Worm (Caenorhabditis elegans) whole organism, L2 larva: ENCODE measurements around the gene srj-52.

Source experiments
- C34F6.9 ChIP-seq: fragments of 150-350 bp; optimal IDR thresholded peaks from 2 replicates; lab custom pipeline; 2014; ENCODE audit warnings: missing biosample characterization, missing genetic modification characterization
- F13H6.1 ChIP-seq: sonication (generic microtip); optimal IDR thresholded peaks from 2 replicates; lab custom pipeline; 2016; ENCODE audit warnings: missing genetic modification characterization, missing compliant biosample characterization
- R02D3.7 ChIP-seq: fragments of 150-350 bp; optimal IDR thresholded peaks from 2 replicates; lab custom pipeline; 2014; ENCODE audit warnings: missing biosample characterization, missing genetic modification characterization
- Y55F3AM.14 ChIP-seq: fragments of 200-800 bp; sonication (Bioruptor generic); optimal IDR thresholded peaks from 2 replicates; lab custom pipeline; 2018; ENCODE audit warnings: mild to moderate bottlenecking, missing genetic modification characterization, missing compliant biosample characterization
- ZK546.5 ChIP-seq: sonication (generic microtip); optimal IDR thresholded peaks from 2 replicates; lab custom pipeline; 2017; ENCODE audit warnings: missing biosample characterization, missing genetic modification characterization
- alr-1 ChIP-seq: fragments of 150-350 bp; optimal IDR thresholded peaks from 2 replicates; lab custom pipeline; 2014; ENCODE audit warnings: missing biosample characterization, missing genetic modification characterization
- aly-2 ChIP-seq: fragments of 150-350 bp; optimal IDR thresholded peaks from 2 replicates; lab custom pipeline; 2014; ENCODE audit warnings: missing biosample characterization, missing genetic modification characterization
- ama-1 ChIP-seq: fragments of 150-350 bp; optimal IDR thresholded peaks from 2 replicates; lab custom pipeline; 2018; ENCODE audit warnings: inconsistent platforms
- blmp-1 ChIP-seq: sonication (generic microtip); optimal IDR thresholded peaks from 2 replicates; lab custom pipeline; 2017; ENCODE audit warnings: missing genetic modification characterization, mild to moderate bottlenecking, missing compliant biosample characterization, antibody characterized with exemption, moderate library complexity; ENCODE audit not compliant: insufficient read depth
- ceh-16 ChIP-seq: fragments of 150-350 bp; optimal IDR thresholded peaks from 2 replicates; lab custom pipeline; 2014; ENCODE audit warnings: missing biosample characterization, missing genetic modification characterization
- ceh-82 ChIP-seq: fragments of 150-350 bp; optimal IDR thresholded peaks from 2 replicates; lab custom pipeline; 2014; ENCODE audit warnings: missing biosample characterization, missing genetic modification characterization
- crh-2 ChIP-seq: sonication (generic microtip); optimal IDR thresholded peaks from 2 replicates; lab custom pipeline; 2017; ENCODE audit warnings: missing biosample characterization, missing genetic modification characterization
- dmd-4 ChIP-seq: sonication (generic microtip); optimal IDR thresholded peaks from 2 replicates; lab custom pipeline; 2017; ENCODE audit warnings: missing biosample characterization, missing genetic modification characterization
- egl-27 ChIP-seq: sonication (generic microtip); optimal IDR thresholded peaks from 3 replicates; lab custom pipeline; 2017; ENCODE audit warnings: missing biosample characterization, missing genetic modification reagents, missing genetic modification characterization
- elt-1 ChIP-seq: fragments of 150-350 bp; optimal IDR thresholded peaks from 2 replicates; lab custom pipeline; 2014; ENCODE audit warnings: missing biosample characterization, missing genetic modification characterization
- elt-3 ChIP-seq: sonication (generic microtip); optimal IDR thresholded peaks from 2 replicates; lab custom pipeline; 2017; ENCODE audit warnings: missing biosample characterization, missing genetic modification characterization
- gmeb-1 ChIP-seq: fragments of 150-350 bp; optimal IDR thresholded peaks from 2 replicates; lab custom pipeline; 2014; ENCODE audit warnings: missing biosample characterization, missing genetic modification characterization
- lin-11 ChIP-seq: fragments of 150-350 bp; sonication (generic microtip); optimal IDR thresholded peaks from 2 replicates; lab custom pipeline; 2014; ENCODE audit warnings: missing biosample characterization, missing genetic modification characterization, inconsistent platforms, mixed read lengths
- lin-13 ChIP-seq: fragments of 150-350 bp; optimal IDR thresholded peaks from 2 replicates; lab custom pipeline; 2014; ENCODE audit warnings: missing biosample characterization, missing genetic modification reagents, missing genetic modification characterization
- lsy-2 ChIP-seq, 2 experiments: fragments of 150-350 bp in 1 of 2; sonication (generic microtip) in 1 of 2; optimal IDR thresholded peaks; 2 replicates each; lab custom pipeline; 2014 to 2017; ENCODE audit warnings: missing biosample characterization in 2 of 2, missing genetic modification characterization in 2 of 2
- mab-5 ChIP-seq: fragments of 150-350 bp; optimal IDR thresholded peaks from 2 replicates; lab custom pipeline; 2014; ENCODE audit warnings: missing biosample characterization, missing genetic modification characterization
- mdl-1 ChIP-seq, 2 experiments: fragments of 150-350 bp in 1 of 2; sonication (generic microtip) in 1 of 2; optimal IDR thresholded peaks; 2 replicates each; lab custom pipeline; 2017; ENCODE audit warnings: missing biosample characterization in 2 of 2, missing genetic modification characterization in 2 of 2
- nhr-10 ChIP-seq: sonication (generic microtip); optimal IDR thresholded peaks from 2 replicates; lab custom pipeline; 2017; ENCODE audit warnings: missing biosample characterization, missing genetic modification characterization
- nhr-12 ChIP-seq: fragments of 150-350 bp; optimal IDR thresholded peaks from 2 replicates; lab custom pipeline; 2014; ENCODE audit warnings: missing biosample characterization, missing genetic modification characterization
- nhr-129 ChIP-seq: fragments of 150-350 bp; optimal IDR thresholded peaks from 2 replicates; lab custom pipeline; 2014; ENCODE audit warnings: missing biosample characterization, missing genetic modification characterization
- nhr-21 ChIP-seq: fragments of 150-350 bp; optimal IDR thresholded peaks from 2 replicates; lab custom pipeline; 2014; ENCODE audit warnings: missing biosample characterization, missing genetic modification characterization
- nhr-23 ChIP-seq: fragments of 150-350 bp; optimal IDR thresholded peaks from 2 replicates; lab custom pipeline; 2014; ENCODE audit warnings: missing biosample characterization, missing genetic modification reagents, missing genetic modification characterization
- nhr-25 ChIP-seq: fragments of 150-350 bp; sonication (generic microtip); optimal IDR thresholded peaks from 3 replicates; lab custom pipeline; 2014; ENCODE audit warnings: missing biosample characterization, missing genetic modification characterization
- nhr-6 ChIP-seq: fragments of 150-350 bp; optimal IDR thresholded peaks from 2 replicates; lab custom pipeline; 2014; ENCODE audit warnings: missing biosample characterization, missing genetic modification characterization
- nhr-77 ChIP-seq: fragments of 150-350 bp; optimal IDR thresholded peaks from 2 replicates; lab custom pipeline; 2014; ENCODE audit warnings: missing biosample characterization, missing genetic modification characterization
- peb-1 ChIP-seq: fragments of 150-350 bp; optimal IDR thresholded peaks from 2 replicates; lab custom pipeline; 2014; ENCODE audit warnings: missing biosample characterization, missing genetic modification characterization
- sem-4 ChIP-seq: fragments of 150-350 bp; optimal IDR thresholded peaks from 2 replicates; lab custom pipeline; 2014; ENCODE audit warnings: missing biosample characterization, missing genetic modification reagents, missing genetic modification characterization
- skn-1 ChIP-seq: sonication (generic microtip); optimal IDR thresholded peaks from 2 replicates; lab custom pipeline; 2017; ENCODE audit warnings: missing biosample characterization, missing genetic modification characterization
- sma-3 ChIP-seq: sonication (generic microtip); optimal IDR thresholded peaks from 2 replicates; lab custom pipeline; 2016; ENCODE audit warnings: missing genetic modification reagents, missing genetic modification characterization, missing compliant biosample characterization
- sma-9 ChIP-seq, 2 experiments: fragments of 150-350 bp in 1 of 2; sonication (generic microtip) in 1 of 2; optimal IDR thresholded peaks; 2 replicates each; lab custom pipeline; 2014 to 2016; ENCODE audit warnings: missing genetic modification characterization in 2 of 2, mild to moderate bottlenecking in 1 of 2, missing biosample characterization in 1 of 2, missing compliant biosample characterization in 1 of 2, missing genetic modification reagents in 1 of 2, moderate library complexity in 1 of 2
- snpc-4 ChIP-seq: fragments of 150-350 bp; optimal IDR thresholded peaks from 2 replicates; lab custom pipeline; 2014; ENCODE audit warnings: missing biosample characterization, missing genetic modification characterization
- unc-55 ChIP-seq: fragments of 150-350 bp; sonication (generic microtip); optimal IDR thresholded peaks from 3 replicates; lab custom pipeline; 2014; ENCODE audit warnings: missing biosample characterization, missing genetic modification reagents, missing genetic modification characterization
- zag-1 ChIP-seq: fragments of 150-350 bp; optimal IDR thresholded peaks from 2 replicates; lab custom pipeline; 2014; ENCODE audit warnings: missing biosample characterization, missing genetic modification characterization
- ztf-1 ChIP-seq: fragments of 200-800 bp; sonication (Bioruptor generic); conservative IDR thresholded peaks from 2 replicates; pipeline ENCODE4 v1.3.6; 2022; ENCODE audit warnings: missing genetic modification characterization, missing compliant biosample characterization
- ztf-11 ChIP-seq: sonication (generic microtip); optimal IDR thresholded peaks from 2 replicates; lab custom pipeline; 2017; ENCODE audit warnings: missing biosample characterization, missing genetic modification characterization
- ztf-4 ChIP-seq: fragments of 150-350 bp; optimal IDR thresholded peaks from 2 replicates; lab custom pipeline; 2014; ENCODE audit warnings: missing biosample characterization, missing genetic modification characterization

srj-52 gene

DNA sequence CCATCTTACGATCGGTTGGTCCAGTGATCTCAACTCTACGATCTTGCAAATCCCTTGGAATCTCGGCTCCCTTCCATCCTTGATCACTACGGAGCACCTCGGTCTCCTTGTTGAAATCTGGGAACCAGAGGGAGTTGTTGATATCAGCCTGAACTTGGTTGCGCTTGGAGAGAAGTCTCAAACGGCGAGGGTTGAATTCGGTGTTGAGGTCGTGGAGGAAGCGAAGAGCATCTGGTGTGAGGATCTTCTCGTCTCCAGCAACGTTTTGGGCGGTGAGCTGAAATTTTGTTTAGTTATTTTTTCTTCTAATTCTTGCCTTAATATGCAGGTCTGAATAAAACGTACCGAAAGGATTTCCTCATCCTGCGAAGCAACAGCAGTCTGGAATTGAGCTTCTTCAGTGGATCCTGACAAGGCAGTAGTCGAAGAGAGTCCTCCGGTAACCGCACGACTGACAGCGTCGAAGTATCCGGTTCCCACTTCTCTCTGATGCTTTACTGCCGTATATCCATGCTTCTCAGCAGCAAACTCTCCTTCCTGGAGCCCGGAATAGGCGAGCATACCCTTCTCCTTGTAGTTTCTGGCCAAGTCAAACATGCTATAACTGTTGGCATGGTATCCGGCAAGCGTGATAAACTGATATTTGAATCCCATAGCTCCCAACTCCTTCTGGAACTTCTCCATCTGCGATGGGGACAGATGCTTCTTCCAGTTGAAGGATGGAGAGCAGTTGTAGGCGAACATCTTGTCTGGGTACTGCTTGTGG is 30.2 kb upstream of the srj-52 start:
- TF ChIP-seq elt-3 (tag; lab: Kevin White, UChicago), result no peak
- TF ChIP-seq lsy-2 (tag; optimal IDR thresholded peaks at IDR 0.05; lab: Kevin White, UChicago), result peak in 1 of 2 experiments; percentile 29
- TF ChIP-seq nhr-10 (tag; lab: Kevin White, UChicago), result no peak
- TF ChIP-seq ama-1, result peak; percentile 94
- TF ChIP-seq crh-2, result peak; percentile 14
- TF ChIP-seq Y55F3AM.14, result peak; percentile 27
- no peak for TF ChIP-seq nhr-25
- no peak for TF ChIP-seq nhr-77 (tag; lab: Kevin White, UChicago)

DNA sequence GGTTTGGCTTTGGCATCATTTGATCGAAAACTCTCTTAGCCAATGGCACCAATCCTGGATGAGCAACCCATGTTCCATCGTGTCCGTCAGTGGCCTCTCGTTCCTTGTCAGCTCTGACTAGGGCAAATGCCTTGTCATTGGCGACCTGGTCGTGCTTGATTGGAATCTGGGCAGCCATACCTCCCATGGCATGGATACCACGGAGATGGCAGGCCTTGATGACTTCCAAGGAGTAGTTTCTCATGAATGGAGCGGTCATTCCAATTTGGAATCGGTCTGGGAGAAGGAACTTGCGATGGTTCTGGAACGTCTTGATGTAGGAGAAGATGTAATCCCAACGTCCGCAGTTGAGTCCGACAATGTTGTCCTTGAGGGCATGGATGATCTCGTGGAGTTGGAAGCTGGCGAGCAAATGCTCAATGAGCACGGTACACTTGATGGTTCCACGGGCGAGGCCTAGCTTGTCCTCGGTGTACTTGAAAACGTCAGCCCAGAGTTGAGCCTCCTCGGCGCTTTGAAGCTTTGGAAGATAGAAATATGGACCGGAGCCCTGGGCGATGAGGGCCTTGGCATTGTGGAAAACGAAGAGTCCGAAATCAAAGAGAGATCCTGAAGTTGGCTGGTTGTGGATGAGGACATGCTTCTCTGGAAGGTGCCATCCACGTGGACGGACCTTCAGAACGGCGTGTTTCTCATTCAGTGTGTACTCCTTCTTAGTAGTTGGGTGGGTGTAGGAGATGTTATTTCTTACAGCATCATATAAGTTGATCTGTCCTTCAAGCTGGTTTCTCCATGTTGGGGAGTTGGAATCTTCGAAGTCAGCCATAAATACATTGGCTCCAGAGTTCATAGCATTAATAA is 29.4 kb upstream of the srj-52 start:
- no peak for TF ChIP-seq sem-4 (tag; lab: Kevin White, UChicago)
- TF ChIP-seq sma-9 (GFP tag; optimal IDR thresholded peaks at IDR 0.05; lab: Kevin White, UChicago), result peak; percentile 41
- no peak for TF ChIP-seq sma-9 (tag; optimal IDR thresholded peaks at IDR 0.05; lab: Kevin White, UChicago)
- TF ChIP-seq mab-5, result no peak
- peak; percentile 35 for TF ChIP-seq nhr-129
- TF ChIP-seq nhr-23 (tag; lab: Kevin White, UChicago), result no peak
- TF ChIP-seq lin-11 (tag; lab: Kevin White, UChicago), result peak; percentile 13
- TF ChIP-seq Y55F3AM.14, result peak; percentile 14
- peak; percentile 16 for TF ChIP-seq nhr-21
- TF ChIP-seq ama-1, result peak; percentile 92
- TF ChIP-seq, all 48 proteins: peak for 6

DNA sequence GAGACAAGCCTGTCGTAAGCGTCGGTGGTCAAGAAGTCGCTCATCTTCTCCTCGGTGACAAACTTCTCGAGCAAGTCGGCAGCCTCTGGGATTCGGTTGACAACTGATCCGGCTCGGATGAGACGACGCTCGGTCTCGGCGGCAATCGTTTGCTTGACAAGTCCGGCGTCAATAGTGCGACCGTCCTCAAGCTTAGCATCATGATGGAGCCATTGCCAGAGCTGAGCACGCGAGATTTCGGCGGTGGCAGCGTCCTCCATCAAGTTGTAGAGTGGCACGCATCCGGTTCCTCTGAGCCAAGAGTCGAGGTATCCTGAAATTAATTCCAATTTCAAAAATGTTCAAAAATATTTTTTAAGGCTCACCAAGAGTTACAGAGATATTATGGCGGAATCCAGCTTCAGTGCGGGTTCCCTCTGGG is 28.7 kb upstream of the srj-52 start:
- TF ChIP-seq sma-3 (peak; percentile 31), C34F6.9 (tag; lab: Kevin White, UChicago) (no peak), ZK546.5 (tag; lab: Kevin White, UChicago) (no peak)

DNA sequence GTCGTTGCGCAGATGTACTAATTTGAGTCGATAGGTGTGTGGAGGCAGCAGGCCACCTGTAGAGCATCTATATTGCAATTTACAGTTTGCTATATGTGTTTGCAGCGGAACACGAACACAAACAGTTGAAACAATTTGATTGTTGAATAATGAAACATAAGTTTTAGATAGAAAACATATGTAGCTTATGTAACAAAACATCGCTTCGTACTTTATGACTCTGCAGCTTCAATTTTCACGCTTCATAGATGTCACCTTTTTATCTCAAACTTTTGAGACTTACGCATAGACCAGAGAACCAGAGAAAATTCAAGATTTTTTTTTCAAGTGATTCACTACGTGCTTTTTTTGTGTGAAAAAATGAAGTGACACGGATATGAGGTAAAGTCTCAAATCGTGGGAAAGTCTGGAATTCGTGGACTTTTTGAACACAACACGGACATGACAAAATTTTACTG is 28.1 kb upstream of the srj-52 start, which contains the start of gene fbxb-72:
Gene fbxb-72 (minus strand): TSS at position 58 of the 458 bp plus-strand sequence.
- TF ChIP-seq nhr-77 (tag; lab: Kevin White, UChicago) (no peak), aly-2 (tag; lab: Kevin White, UChicago) (peak; percentile 5), snpc-4 (tag; lab: Kevin White, UChicago) (peak; percentile 37), nhr-21 (peak; percentile 95), ama-1 (peak; percentile 98), blmp-1 (tag; lab: Kevin White, UChicago) (peak; percentile 73), R02D3.7 (no peak), nhr-23 (tag; lab: Kevin White, UChicago) (no peak), sem-4 (tag; lab: Kevin White, UChicago) (peak; percentile 8), gmeb-1 (tag; lab: Kevin White, UChicago) (peak; percentile 46), Y55F3AM.14 (peak; percentile 90), sma-9 (GFP tag; optimal IDR thresholded peaks at IDR 0.05; lab: Kevin White, UChicago) (peak; percentile 77), sma-9 (tag; optimal IDR thresholded peaks at IDR 0.05; lab: Kevin White, UChicago) (no peak), ztf-11 (tag; lab: Kevin White, UChicago) (no peak), dmd-4 (tag; lab: Kevin White, UChicago) (no peak), lsy-2 (tag; optimal IDR thresholded peaks at IDR 0.05; lab: Kevin White, UChicago) (peak in 1 of 2 experiments; percentile 87), unc-55 (no peak), nhr-25 (peak; percentile 89), zag-1 (tag; lab: Kevin White, UChicago) (no peak), ztf-1 (GFP tag; lab: Robert Waterston, UW) (0 out of 2 replicates have a peak, but pooled peaks have one; percentile 18), F13H6.1 (tag; lab: Kevin White, UChicago) (peak; percentile 71), nhr-129 (peak; percentile 88), egl-27 (tag; lab: Kevin White, UChicago) (no peak), mab-5 (no peak), elt-1 (tag; lab: Kevin White, UChicago) (no peak), nhr-6 (tag; lab: Kevin White, UChicago) (peak; percentile 63), skn-1 (no peak), ZK546.5 (tag; lab: Kevin White, UChicago) (peak; percentile 17), lin-11 (tag; lab: Kevin White, UChicago) (no peak), alr-1 (tag; lab: Kevin White, UChicago) (no peak), crh-2 (peak; percentile 85), mdl-1 (tag; optimal IDR thresholded peaks at IDR 0.05; lab: Kevin White, UChicago) (no peak), ztf-4 (tag; lab: Kevin White, UChicago) (peak; percentile 89), C34F6.9 (tag; lab: Kevin White, UChicago) (peak; percentile 32), ceh-82 (no peak), ceh-16 (tag; lab: Kevin White, UChicago) (no peak), lin-13 (GFP tag; lab: Kevin White, UChicago) (peak; percentile 53), nhr-12 (no peak), sma-3 (peak; percentile 70), peb-1 (tag; lab: Kevin White, UChicago) (no peak)
